Worm (Caenorhabditis elegans): Measurements from ENCODE around the gene aqp-3.

The aqp-3 gene

ce11 chrIV:10970333-10970732 is 4.1 kb upstream of the aqp-3 start (continued):
- TF ChIP-seq nhr-237 (tag; optimal IDR thresholded peaks at IDR 0.05), result no peak
- no peak for TF ChIP-seq T20F7.1 (GFP tag; optimal IDR thresholded peaks at IDR 0.05)
- TF ChIP-seq Y48G9A.11 (GFP tag; IDR thresholded peaks at IDR 0.05), result no peak
- TF ChIP-seq tra-1 (GFP tag; IDR thresholded peaks at IDR 0.05), result peak; percentile 59; the same call in 1 of the 2 replicates
- no peak for TF ChIP-seq vab-7 (GFP tag; IDR thresholded peaks at IDR 0.05)
- TF ChIP-seq lin-15B (tag; optimal IDR thresholded peaks at IDR 0.05), result no peak
- TF ChIP-seq lin-1 (GFP tag; IDR thresholded peaks at IDR 0.05), result 0 out of 2 replicates have a peak, but pooled peaks have one; percentile 37
- no peak for TF ChIP-seq duxl-1 (tag; optimal IDR thresholded peaks at IDR 0.05; ENCODE audit: poor library complexity)
- TF ChIP-seq arid-1 (GFP tag; conservative IDR thresholded peaks at IDR 0.05), result no peak
- TF ChIP-seq hmg-1.1 (GFP tag; IDR thresholded peaks at IDR 0.05), result no peak
- TF ChIP-seq daf-16 (GFP tag; optimal IDR thresholded peaks at IDR 0.05), result no peak
- peak; percentile 50 for TF ChIP-seq daf-16 (tag; optimal IDR thresholded peaks at IDR 0.05)
- TF ChIP-seq ztf-11 (tag; optimal IDR thresholded peaks at IDR 0.05), result no peak
- TF ChIP-seq dmd-8 (GFP tag; IDR thresholded peaks at IDR 0.05), result no peak
- TF ChIP-seq Y5F2A.4 (GFP tag; optimal IDR thresholded peaks at IDR 0.05), result no peak
- TF ChIP-seq zip-11 (GFP tag; IDR thresholded peaks at IDR 0.05), result no peak
- no peak for TF ChIP-seq hif-1 (tag; optimal IDR thresholded peaks at IDR 0.05)
- TF ChIP-seq sdz-12 (GFP tag; optimal IDR thresholded peaks at IDR 0.05), result no peak
- no peak for TF ChIP-seq madf-5 (GFP tag; IDR thresholded peaks at IDR 0.05)
- TF ChIP-seq daf-8 (GFP tag; IDR thresholded peaks at IDR 0.05), result no peak
- no peak for TF ChIP-seq lir-3 (tag; optimal IDR thresholded peaks at IDR 0.05)
- peak; percentile 90 for TF ChIP-seq nhr-28 (tag; optimal IDR thresholded peaks at IDR 0.05)
- TF ChIP-seq ZK546.5 (tag; optimal IDR thresholded peaks at IDR 0.05), result no peak
- no peak for TF ChIP-seq nhr-25 (tag; optimal IDR thresholded peaks at IDR 0.05; ENCODE audit: borderline replicate concordance, insufficient read depth)
- no peak for TF ChIP-seq php-3 (GFP tag; IDR thresholded peaks at IDR 0.05)
- TF ChIP-seq lin-39 (tag; optimal IDR thresholded peaks at IDR 0.05), result no peak
- peak; percentile 30 for TF ChIP-seq hlh-30 (tag; optimal IDR thresholded peaks at IDR 0.05; ENCODE audit: insufficient read depth)
- no peak for TF ChIP-seq spr-3 (GFP tag; optimal IDR thresholded peaks at IDR 0.05)
- no peak for TF ChIP-seq tag-97 (GFP tag; IDR thresholded peaks at IDR 0.05)
- no peak for TF ChIP-seq spr-1 (tag; optimal IDR thresholded peaks at IDR 0.05)
- no peak for TF ChIP-seq aly-2 (tag; optimal IDR thresholded peaks at IDR 0.05)
- no peak for TF ChIP-seq R02D3.7 (tag; optimal IDR thresholded peaks at IDR 0.05)
- TF ChIP-seq F44E2.7 (GFP tag; IDR thresholded peaks at IDR 0.05), result no peak
- TF ChIP-seq aha-1 (tag), result no peak
- no peak for TF ChIP-seq zfp-3 (GFP tag; conservative IDR thresholded peaks at IDR 0.05)
- no peak for TF ChIP-seq lin-13 (GFP tag; optimal IDR thresholded peaks at IDR 0.05)
- TF ChIP-seq zfp-2 (tag; optimal IDR thresholded peaks at IDR 0.05), result no peak
- TF ChIP-seq Y105C5A.15 (GFP tag; IDR thresholded peaks at IDR 0.05), result no peak
- no peak for TF ChIP-seq mes-2 (tag; optimal IDR thresholded peaks at IDR 0.05; ENCODE audit: poor library complexity, severe bottlenecking)
- no peak for TF ChIP-seq unc-130 (GFP tag; optimal IDR thresholded peaks at IDR 0.05)
- no peak for TF ChIP-seq mxl-3 (GFP tag; optimal IDR thresholded peaks at IDR 0.05)
- no peak for TF ChIP-seq D1046.2 (GFP tag; IDR thresholded peaks at IDR 0.05)
- no peak for TF ChIP-seq lin-29 (GFP tag; IDR thresholded peaks at IDR 0.05)
- TF ChIP-seq nhr-76 (tag; optimal IDR thresholded peaks at IDR 0.05), result no peak
- no peak for TF ChIP-seq snpc-4 (tag; optimal IDR thresholded peaks at IDR 0.05)
- no peak for TF ChIP-seq nhr-42 (GFP tag; IDR thresholded peaks at IDR 0.05)
- TF ChIP-seq attf-4 (tag; optimal IDR thresholded peaks at IDR 0.05), result no peak
- no peak for TF ChIP-seq zag-1 (tag; optimal IDR thresholded peaks at IDR 0.05)
- no peak for TF ChIP-seq F10B5.3 (tag; optimal IDR thresholded peaks at IDR 0.05)
- no peak for TF ChIP-seq zip-2 (tag; optimal IDR thresholded peaks at IDR 0.05)
- no peak for TF ChIP-seq lsy-2 (tag; optimal IDR thresholded peaks at IDR 0.05)

All from whole organism, L4 larva.